Worm (Caenorhabditis elegans): ENCODE measurements around the gene ZK287.7.

ce11 chrV:9702755-9703154, 9.9 kb downstream of the ZK287.7 start, which contains the start of gene xbx-6:
- TF ChIP-seq sptf-1 (tag; optimal IDR thresholded peaks at IDR 0.05) (no peak), blmp-1 (tag; optimal IDR thresholded peaks at IDR 0.05) (no peak), pha-4 (tag; optimal IDR thresholded peaks at IDR 0.05) (no peak), nhr-237 (tag; optimal IDR thresholded peaks at IDR 0.05) (no peak), ces-1 (GFP tag; optimal IDR thresholded peaks at IDR 0.05) (no peak), lin-13 (tag; optimal IDR thresholded peaks at IDR 0.05) (no peak), mls-2 (tag; optimal IDR thresholded peaks at IDR 0.05) (no peak), elt-3 (tag; optimal IDR thresholded peaks at IDR 0.05) (no peak), nhr-2 (tag; optimal IDR thresholded peaks at IDR 0.05) (no peak)

Measured in whole organism, mixed stage, embryonic.